Worm (Caenorhabditis elegans): Measurements from ENCODE around the gene cpg-8.

DNA sequence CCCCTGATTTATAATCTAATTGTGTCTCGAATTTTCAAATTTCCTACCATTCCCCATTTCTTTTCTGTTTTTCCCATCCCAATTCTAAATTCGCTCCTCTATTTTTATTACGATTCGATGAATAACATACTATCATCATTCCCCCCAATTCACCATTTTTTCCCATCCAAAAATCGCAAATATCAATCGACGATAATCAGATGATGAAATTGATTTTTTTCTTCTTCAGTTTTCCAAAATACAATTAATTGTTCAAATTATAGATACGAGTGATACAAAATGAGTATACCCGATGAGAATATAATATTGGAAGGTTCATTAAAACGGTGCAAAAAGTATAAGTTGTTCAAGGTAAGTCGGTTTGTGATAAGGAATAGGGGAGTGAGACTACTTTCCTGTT lies 49.5 kb downstream of the cpg-8 start, which contains the start of gene soc-1:
- TF ChIP-seq ztf-11 (tag; optimal IDR thresholded peaks at IDR 0.05), result no peak
- no peak for TF ChIP-seq eor-1 (tag; optimal IDR thresholded peaks at IDR 0.05)
- TF ChIP-seq fkh-10 (GFP tag; optimal IDR thresholded peaks at IDR 0.05), result no peak

Data from whole organism, L3 larva.